Worm (Caenorhabditis elegans): ENCODE results near the gene Y17G7B.20.

- no peak for TF ChIP-seq nhr-27 (tag; optimal IDR thresholded peaks at IDR 0.05)
- no peak for TF ChIP-seq snpc-4 (GFP tag; optimal IDR thresholded peaks at IDR 0.05)
- no peak for TF ChIP-seq snpc-4 (tag; optimal IDR thresholded peaks at IDR 0.05)
- TF ChIP-seq attf-6 (GFP tag; IDR thresholded peaks at IDR 0.05) = no peak
- no peak for TF ChIP-seq pha-4 (tag; optimal IDR thresholded peaks at IDR 0.05)
- TF ChIP-seq unc-62 (GFP tag; optimal IDR thresholded peaks at IDR 0.05) = no peak
- TF ChIP-seq sea-2 (GFP tag; IDR thresholded peaks at IDR 0.05) = no peak
- peak; percentile 68 for TF ChIP-seq efl-1 (GFP tag; optimal IDR thresholded peaks at IDR 0.05)
- TF ChIP-seq nfya-1 (tag; optimal IDR thresholded peaks at IDR 0.05; ENCODE audit: borderline replicate concordance, insufficient read depth) = no peak
- no peak for TF ChIP-seq madf-10 (tag; optimal IDR thresholded peaks at IDR 0.05)
- TF ChIP-seq lin-35 (GFP tag; optimal IDR thresholded peaks at IDR 0.05) = peak in 1 of 3 experiments; percentile 32
- no peak for TF ChIP-seq rcor-1 (GFP tag; IDR thresholded peaks at IDR 0.05)
- TF ChIP-seq madf-8 (GFP tag; conservative IDR thresholded peaks at IDR 0.05) = peak; percentile 60
- no peak for TF ChIP-seq mcd-1 (GFP tag; IDR thresholded peaks at IDR 0.05)
These were observed 7.4 kb downstream of the Y17G7B.20 start for ce11 chrII:11972266-11972665.
